Fruit fly (Drosophila melanogaster) whole organism, embryonic: ENCODE results near the gene alphaCOP.
A peak's percentile ranks its signal among the peaks of the same experiment; 100 is the strongest.

Experiments
- ATbp ChIP-seq: fragments of 200-800 bp; sonication (Bioruptor generic); optimal IDR thresholded peaks from 2 replicates; lab custom pipeline; 2017; ENCODE audit warnings: missing biosample characterization, mild to moderate bottlenecking, missing genetic modification characterization, missing genetic modification reagents
- Antp ChIP-seq: fragments of 200-800 bp; sonication (Bioruptor generic); optimal IDR thresholded peaks from 3 replicates; lab custom pipeline; 2016; ENCODE audit warnings: missing biosample characterization, missing genetic modification characterization
- Atf6 ChIP-seq: fragments of 200-800 bp; sonication (Bioruptor generic); IDR thresholded peaks from 2 replicates; pipeline ENCODE4 v1.3.6; 2022; ENCODE audit warnings: missing biosample characterization, missing genetic modification characterization
- Bteb2 ChIP-seq: fragments of 200-800 bp; sonication (Bioruptor generic); optimal IDR thresholded peaks from 2 replicates; lab custom pipeline; 2016; ENCODE audit warnings: missing biosample characterization, missing genetic modification characterization
- CG10366 ChIP-seq: fragments of 200-800 bp; sonication (Bioruptor generic); IDR thresholded peaks from 2 replicates; pipeline ENCODE4 v1.3.6; 2022; ENCODE audit warnings: missing biosample characterization, missing genetic modification characterization
- CG11085 ChIP-seq: fragments of 200-800 bp; sonication (Bioruptor generic); IDR thresholded peaks from 2 replicates; pipeline ENCODE4 v1.3.6; 2022; ENCODE audit warnings: missing biosample characterization, missing genetic modification characterization
- CG12659 ChIP-seq: fragments of 200-800 bp; sonication (Bioruptor generic); optimal IDR thresholded peaks from 3 replicates; lab custom pipeline; 2017; ENCODE audit warnings: mild to moderate bottlenecking, missing biosample characterization, missing genetic modification reagents, missing genetic modification characterization
- CG15514 ChIP-seq: fragments of 200-800 bp; sonication (Bioruptor generic); optimal IDR thresholded peaks from 3 replicates; lab custom pipeline; 2017; ENCODE audit warnings: missing biosample characterization, missing genetic modification characterization, mild to moderate bottlenecking, moderate library complexity, missing genetic modification reagents
- CG17186 ChIP-seq: fragments of 200-800 bp; sonication (Bioruptor generic); optimal IDR thresholded peaks from 3 replicates; lab custom pipeline; 2017; ENCODE audit warnings: missing biosample characterization, missing genetic modification reagents, missing genetic modification characterization
- CG17361 ChIP-seq: fragments of 200-800 bp; sonication (Bioruptor generic); IDR thresholded peaks from 3 replicates; pipeline ENCODE4 v1.3.6; 2022; ENCODE audit warnings: missing biosample characterization, missing genetic modification characterization
- CG17802 ChIP-seq: fragments of 200-800 bp; sonication (Bioruptor generic); optimal IDR thresholded peaks from 2 replicates; lab custom pipeline; 2018; ENCODE audit warnings: missing biosample characterization, mild to moderate bottlenecking, missing genetic modification characterization, moderate library complexity
- CG17912 ChIP-seq: fragments of 200-800 bp; sonication (Bioruptor generic); optimal IDR thresholded peaks from 2 replicates; lab custom pipeline; 2018; ENCODE audit warnings: missing biosample characterization, mild to moderate bottlenecking, missing genetic modification characterization
- CG18619 ChIP-seq: fragments of 200-800 bp; sonication (Bioruptor generic); optimal IDR thresholded peaks from 3 replicates; lab custom pipeline; 2017; ENCODE audit warnings: missing biosample characterization, mild to moderate bottlenecking, missing genetic modification characterization
- CG2678 ChIP-seq: fragments of 200-800 bp; sonication (Bioruptor generic); optimal IDR thresholded peaks from 3 replicates; lab custom pipeline; 2019; ENCODE audit warnings: missing biosample characterization, mild to moderate bottlenecking, missing genetic modification characterization, moderate library complexity
- CG31388 ChIP-seq: fragments of 200-800 bp; sonication (Bioruptor generic); optimal IDR thresholded peaks from 2 replicates; lab custom pipeline; 2016; ENCODE audit warnings: missing biosample characterization, missing genetic modification characterization
- CG3838 ChIP-seq: fragments of 200-800 bp; sonication (Bioruptor generic); optimal IDR thresholded peaks from 3 replicates; lab custom pipeline; 2016; ENCODE audit warnings: missing biosample characterization, missing genetic modification characterization
- CG4360 ChIP-seq: fragments of 200-800 bp; sonication (Bioruptor generic); IDR thresholded peaks from 2 replicates; pipeline ENCODE4 v1.3.6; 2022; ENCODE audit warnings: missing biosample characterization, missing genetic modification characterization
- CG6765 ChIP-seq: fragments of 200-800 bp; sonication (Bioruptor generic); optimal IDR thresholded peaks from 3 replicates; lab custom pipeline; 2017; ENCODE audit warnings: missing biosample characterization, mild to moderate bottlenecking, missing genetic modification characterization
- CG7963 ChIP-seq: fragments of 200-800 bp; sonication (Bioruptor generic); IDR thresholded peaks from 3 replicates; pipeline ENCODE4 v1.3.6; 2022; ENCODE audit warnings: missing biosample characterization, missing genetic modification characterization; ENCODE audit not compliant: partially characterized antibody
- CG8290 ChIP-seq, 3 experiments: fragments of 200-800 bp; sonication (Bioruptor generic); optimal IDR thresholded peaks; 2 replicates each; lab custom pipeline; 2016 to 2019; ENCODE audit warnings: missing biosample characterization in 3 of 3, missing genetic modification characterization in 3 of 3, mild to moderate bottlenecking in 2 of 3, moderate library complexity in 1 of 3
- CG8944 ChIP-seq: fragments of 200-800 bp; sonication (Bioruptor generic); optimal IDR thresholded peaks from 3 replicates; lab custom pipeline; 2016; ENCODE audit warnings: missing biosample characterization, missing genetic modification characterization
- D ChIP-seq, 2 experiments: fragments of 200-800 bp in 1 of 2; fragments of >200 bp in 1 of 2; sonication (Bioruptor generic) in 1 of 2; optimal IDR thresholded peaks; 2 replicates in 1 of 2; 3 replicates in 1 of 2; lab custom pipeline; 2017; ENCODE audit warnings: mild to moderate bottlenecking in 1 of 2, missing biosample characterization in 1 of 2, missing genetic modification characterization in 1 of 2, missing genetic modification reagents in 1 of 2
- D19B ChIP-seq: fragments of 200-800 bp; sonication (Bioruptor generic); optimal IDR thresholded peaks from 2 replicates; lab custom pipeline; 2017; ENCODE audit warnings: missing biosample characterization, mild to moderate bottlenecking, missing genetic modification characterization
- Dip2 ChIP-seq: fragments of 200-800 bp; sonication (Bioruptor generic); IDR thresholded peaks from 2 replicates; pipeline ENCODE4 v1.3.6; 2022; ENCODE audit warnings: missing biosample characterization, missing genetic modification characterization
- ERR ChIP-seq: fragments of 200-800 bp; sonication (Bioruptor generic); optimal IDR thresholded peaks from 2 replicates; lab custom pipeline; 2016; ENCODE audit warnings: missing biosample characterization, missing genetic modification characterization
- Fer2 ChIP-seq: fragments of 200-800 bp; sonication (Bioruptor generic); optimal IDR thresholded peaks from 2 replicates; lab custom pipeline; 2018; ENCODE audit warnings: missing biosample characterization, mild to moderate bottlenecking, missing genetic modification characterization, moderate library complexity
- Gsc ChIP-seq: fragments of 200-800 bp; sonication (Bioruptor generic); IDR thresholded peaks from 2 replicates; pipeline ENCODE4 v1.3.6; 2022; ENCODE audit warnings: missing biosample characterization, missing genetic modification characterization
- NC2α ChIP-seq: fragments of 200-800 bp; sonication (Bioruptor generic); optimal IDR thresholded peaks from 2 replicates; lab custom pipeline; 2016; ENCODE audit warnings: missing biosample characterization, missing genetic modification characterization
- NC2β ChIP-seq: fragments of 200-800 bp; sonication (Bioruptor generic); optimal IDR thresholded peaks from 2 replicates; lab custom pipeline; 2016; ENCODE audit warnings: missing biosample characterization, missing genetic modification characterization
- Nf-YC ChIP-seq: fragments of 200-800 bp; optimal IDR thresholded peaks from 3 replicates; lab custom pipeline; 2019; ENCODE audit warnings: missing biosample characterization, mild to moderate bottlenecking, missing genetic modification characterization, moderate library complexity
- Poxn ChIP-seq: fragments of 200-800 bp; sonication (Bioruptor generic); IDR thresholded peaks from 2 replicates; pipeline ENCODE4 v1.3.6; 2022; ENCODE audit warnings: missing biosample characterization, missing genetic modification characterization
- Ravus ChIP-seq: fragments of 200-800 bp; sonication (Bioruptor generic); IDR thresholded peaks from 2 replicates; pipeline ENCODE4 v1.3.6; 2022; ENCODE audit warnings: missing biosample characterization, missing genetic modification characterization
- Six4 ChIP-seq: fragments of 200-800 bp; sonication (Bioruptor generic); optimal IDR thresholded peaks from 2 replicates; lab custom pipeline; 2016; ENCODE audit warnings: missing biosample characterization, missing genetic modification characterization
- Stat92E ChIP-seq, 3 experiments: fragments of >200 bp in 2 of 3; fragments of 200-800 bp in 1 of 3; sonication (Bioruptor generic) in 1 of 3; optimal IDR thresholded peaks; 2 replicates each; lab custom pipeline; 2017 to 2019; ENCODE audit warnings: missing biosample characterization in 3 of 3, missing genetic modification characterization in 3 of 3, mild to moderate bottlenecking in 1 of 3, moderate library complexity in 1 of 3
- Taf1 ChIP-seq: fragments of 200-800 bp; sonication (Bioruptor generic); IDR thresholded peaks from 2 replicates; pipeline ENCODE4 v1.3.6; 2022; ENCODE audit warnings: missing biosample characterization, missing genetic modification characterization
- Trl ChIP-seq, 3 experiments: fragments of >200 bp in 2 of 3; fragments of 200-800 bp in 1 of 3; sonication (Bioruptor generic) in 1 of 3; optimal IDR thresholded peaks; 2 replicates in 1 of 3; 3 replicates in 2 of 3; lab custom pipeline; 2016 to 2017; ENCODE audit warnings: missing biosample characterization in 1 of 3, missing genetic modification characterization in 1 of 3
- YL-1 ChIP-seq: fragments of 200-800 bp; sonication (Bioruptor generic); optimal IDR thresholded peaks from 3 replicates; lab custom pipeline; 2017; ENCODE audit warnings: missing biosample characterization, mild to moderate bottlenecking, missing genetic modification characterization
- aop ChIP-seq: fragments of 200-800 bp; sonication (Bioruptor generic); IDR thresholded peaks from 2 replicates; pipeline ENCODE4 v1.3.6; 2022; ENCODE audit warnings: missing biosample characterization, missing genetic modification characterization
- cad ChIP-seq: fragments of >200 bp; optimal IDR thresholded peaks from 2 replicates; lab custom pipeline; 2017; ENCODE audit warnings: missing biosample characterization, missing genetic modification characterization
- dan ChIP-seq: fragments of 200-800 bp; sonication (Bioruptor generic); IDR thresholded peaks from 2 replicates; pipeline ENCODE4 v1.3.6; 2022; ENCODE audit warnings: missing biosample characterization, missing genetic modification characterization
- mirr ChIP-seq: fragments of 200-800 bp; sonication (Bioruptor generic); optimal IDR thresholded peaks from 3 replicates; lab custom pipeline; 2018; ENCODE audit warnings: missing biosample characterization, mild to moderate bottlenecking, missing genetic modification characterization
- nerfin-1 ChIP-seq: fragments of 200-800 bp; sonication (Bioruptor generic); optimal IDR thresholded peaks from 3 replicates; lab custom pipeline; 2019; ENCODE audit warnings: missing biosample characterization, mild to moderate bottlenecking, missing genetic modification characterization, moderate library complexity
- nom ChIP-seq: fragments of 200-800 bp; sonication (Bioruptor generic); optimal IDR thresholded peaks from 2 replicates; lab custom pipeline; 2017; ENCODE audit warnings: missing biosample characterization, missing genetic modification characterization, mild to moderate bottlenecking, moderate library complexity, missing genetic modification reagents
- onecut ChIP-seq: fragments of 200-800 bp; sonication (Bioruptor generic); IDR thresholded peaks from 2 replicates; pipeline ENCODE4 v1.3.6; 2022; ENCODE audit warnings: missing biosample characterization, missing genetic modification characterization
- pfk ChIP-seq: fragments of 200-800 bp; sonication (Bioruptor generic); optimal IDR thresholded peaks from 2 replicates; lab custom pipeline; 2018; ENCODE audit warnings: missing biosample characterization, mild to moderate bottlenecking, missing genetic modification characterization, moderate library complexity
- pum ChIP-seq: fragments of 200-800 bp; sonication (Bioruptor generic); optimal IDR thresholded peaks from 2 replicates; lab custom pipeline; 2016; ENCODE audit warnings: missing biosample characterization, missing genetic modification characterization
- run ChIP-seq: fragments of 200-800 bp; sonication (Bioruptor generic); optimal IDR thresholded peaks from 3 replicates; lab custom pipeline; 2018; ENCODE audit warnings: missing biosample characterization, mild to moderate bottlenecking, missing genetic modification characterization
- stc ChIP-seq: fragments of 200-800 bp; sonication (Bioruptor generic); IDR thresholded peaks from 2 replicates; pipeline ENCODE4 v1.3.6; 2022; ENCODE audit warnings: missing biosample characterization, missing genetic modification characterization

alphaCOP gene

DNA sequence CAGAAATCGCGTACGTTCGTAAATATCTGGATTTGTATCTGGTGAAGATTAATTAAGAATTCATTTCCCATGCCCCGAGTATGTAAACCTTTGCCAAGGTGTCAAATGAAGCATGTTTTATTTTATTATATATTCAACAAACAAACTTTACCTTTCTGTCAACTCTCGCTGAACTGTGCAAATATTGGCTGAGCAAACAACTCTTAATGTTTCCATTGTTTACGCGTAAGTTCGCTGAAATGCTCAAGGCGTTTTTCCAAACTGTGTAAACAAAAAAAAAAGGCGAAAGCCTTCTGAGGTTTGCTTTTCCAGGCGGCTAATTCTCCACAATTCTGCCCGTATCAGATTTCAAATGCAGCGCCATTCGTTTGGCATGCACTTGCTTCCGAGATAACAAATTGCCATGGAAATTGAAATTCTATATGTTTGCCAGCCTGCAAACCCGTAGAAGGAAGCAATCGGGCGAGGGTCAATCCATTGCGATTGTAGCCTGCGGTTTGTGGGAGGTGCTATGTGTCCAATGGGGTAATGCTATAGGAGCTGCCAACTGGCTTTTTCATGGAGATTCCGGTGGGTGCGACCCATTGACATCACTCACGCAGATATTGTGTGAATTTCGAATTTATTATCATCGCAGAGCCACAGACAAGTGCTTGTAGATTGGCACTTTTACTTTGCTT lies 53.2 kb downstream of the alphaCOP start (continued):
- TF ChIP-seq nerfin-1 (tag; lab: Kevin White, UChicago) (peak; percentile 26), Fer2 (tag; lab: Kevin White, UChicago) (peak; percentile 84), Trl (optimal IDR thresholded peaks at IDR 0.05; lab: Kevin White, UChicago) (no peak), Trl (GFP tag; optimal IDR thresholded peaks at IDR 0.05; lab: Kevin White, UChicago) (peak; percentile 73), D19B (GFP tag; lab: Kevin White, UChicago) (no peak), CG17361 (no peak), mirr (GFP tag; lab: Kevin White, UChicago) (peak; percentile 81), CG8290 (GFP tag; optimal IDR thresholded peaks at IDR 0.05; lab: Kevin White, UChicago) (no peak), CG8290 (tag; optimal IDR thresholded peaks at IDR 0.05; lab: Kevin White, UChicago) (no peak), CG4360 (no peak), pum (GFP tag; lab: Kevin White, UChicago) (no peak), CG11085 (peak; percentile 55; the same call in 1 of the 2 replicates), aop (GFP tag; lab: Robert Waterston, UW) (no peak), dan (GFP tag; lab: Robert Waterston, UW) (no peak), NC2α (GFP tag; lab: Kevin White, UChicago) (peak; percentile 5), stc (peak; percentile 67), CG6765 (GFP tag; lab: Kevin White, UChicago) (peak; percentile 91), CG17912 (peak; percentile 7), run (tag; lab: Kevin White, UChicago) (peak; percentile 13), ERR (GFP tag; lab: Kevin White, UChicago) (peak; percentile 39), CG31388 (GFP tag; lab: Kevin White, UChicago) (peak; percentile 16), onecut (peak; percentile 66), Six4 (GFP tag; lab: Kevin White, UChicago) (peak; percentile 26), Ravus (GFP tag; lab: Robert Waterston, UW) (peak; percentile 24; the same call in 1 of the 2 replicates), NC2β (GFP tag; lab: Kevin White, UChicago) (peak; percentile 13), ATbp (peak; percentile 76), Poxn (peak; percentile 41; the same call in 1 of the 2 replicates), CG3838 (GFP tag; lab: Kevin White, UChicago) (peak; percentile 10), cad (GFP tag; lab: Kevin White, UChicago) (no peak), CG2678 (tag; lab: Kevin White, UChicago) (peak; percentile 88), pfk (GFP tag; lab: Kevin White, UChicago) (peak; percentile 46), CG10366 (GFP tag; lab: Robert Waterston, UW) (no peak), Taf1 (GFP tag; lab: Robert Waterston, UW) (peak; percentile 36; the same call in 1 of the 2 replicates), CG17802 (tag; lab: Kevin White, UChicago) (no peak), D (optimal IDR thresholded peaks at IDR 0.05; lab: Kevin White, UChicago) (no peak), D (GFP tag; optimal IDR thresholded peaks at IDR 0.05; lab: Kevin White, UChicago) (peak; percentile 15), nom (GFP tag; lab: Kevin White, UChicago) (peak; percentile 85), CG17186 (GFP tag; lab: Kevin White, UChicago) (no peak), Antp (GFP tag; lab: Kevin White, UChicago) (no peak), CG12659 (peak; percentile 80), Bteb2 (GFP tag; lab: Kevin White, UChicago) (peak; percentile 60), Stat92E (GFP tag; optimal IDR thresholded peaks at IDR 0.05; lab: Kevin White, UChicago) (no peak), CG8944 (GFP tag; lab: Kevin White, UChicago) (peak; percentile 3), CG18619 (GFP tag; lab: Kevin White, UChicago) (peak; percentile 79), CG7963 (GFP tag; lab: Robert Waterston, UW) (no peak), YL-1 (GFP tag; lab: Kevin White, UChicago) (peak; percentile 44), CG15514 (peak; percentile 92), Nf-YC (tag; lab: Kevin White, UChicago) (no peak), Atf6 (GFP tag; lab: Robert Waterston, UW) (peak; percentile 92), Dip2 (GFP tag; lab: Robert Waterston, UW) (no peak), Gsc (GFP tag; lab: Robert Waterston, UW) (no peak)
